Worm (Caenorhabditis elegans) whole organism, L1 larva: Measurements from ENCODE around the gene rpb-8.

Experiments
- C04F5.9 ChIP-seq: sonication (generic microtip); optimal IDR thresholded peaks from 2 replicates; lab custom pipeline; 2016; ENCODE audit warnings: missing genetic modification characterization, missing compliant biosample characterization
- C16A3.4 ChIP-seq: fragments of 150-350 bp; optimal IDR thresholded peaks from 2 replicates; lab custom pipeline; 2014; ENCODE audit warnings: missing biosample characterization, missing genetic modification characterization
- C34B4.2 ChIP-seq: sonication (generic microtip); optimal IDR thresholded peaks from 2 replicates; lab custom pipeline; 2017; ENCODE audit warnings: mild to moderate bottlenecking, missing genetic modification characterization, missing compliant biosample characterization
- aha-1 ChIP-seq: fragments of 150-350 bp; optimal IDR thresholded peaks from 2 replicates; lab custom pipeline; 2014; ENCODE audit warnings: missing biosample characterization, missing genetic modification characterization
- alr-1 ChIP-seq: fragments of 200-800 bp; sonication (Bioruptor generic); optimal IDR thresholded peaks from 2 replicates; lab custom pipeline; 2018; ENCODE audit warnings: borderline replicate concordance, mild to moderate bottlenecking, missing genetic modification characterization, missing compliant biosample characterization
- ceh-63 ChIP-seq: fragments of 200-800 bp; sonication (Bioruptor generic); optimal IDR thresholded peaks from 2 replicates; lab custom pipeline; 2018; ENCODE audit warnings: mild to moderate bottlenecking, missing genetic modification characterization, missing compliant biosample characterization
- ceh-82 ChIP-seq, 3 experiments: fragments of 150-350 bp in 1 of 3; sonication (generic microtip) in 2 of 3; optimal IDR thresholded peaks; 2 replicates each; lab custom pipeline; 2014 to 2017; ENCODE audit warnings: missing biosample characterization in 3 of 3, missing genetic modification characterization in 3 of 3
- ceh-88 ChIP-seq: fragments of 200-800 bp; sonication (Bioruptor generic); IDR thresholded peaks from 2 replicates; pipeline ENCODE4 v1.3.6; 2022; ENCODE audit warnings: missing genetic modification characterization, missing compliant biosample characterization
- dpl-1 ChIP-seq, 3 experiments: fragments of 150-350 bp in 2 of 3; sonication (generic microtip) in 1 of 3; optimal IDR thresholded peaks; 2 replicates each; lab custom pipeline; 2014 to 2017; ENCODE audit warnings: missing biosample characterization in 3 of 3, missing genetic modification characterization in 3 of 3, missing genetic modification reagents in 3 of 3
- egl-13 ChIP-seq: sonication (generic microtip); optimal IDR thresholded peaks from 2 replicates; lab custom pipeline; 2016; ENCODE audit warnings: missing genotype, missing genetic modification reagents, missing genetic modification characterization, missing compliant biosample characterization
- egl-27 ChIP-seq, 2 experiments: fragments of 150-350 bp in 1 of 2; sonication (generic microtip); optimal IDR thresholded peaks; 3 replicates each; lab custom pipeline; 2017 to 2018; ENCODE audit warnings: missing biosample characterization in 2 of 2, missing genetic modification characterization in 2 of 2, missing genetic modification reagents in 2 of 2
- elt-2 ChIP-seq: sonication (generic microtip); optimal IDR thresholded peaks from 2 replicates; lab custom pipeline; 2016; ENCODE audit warnings: missing genetic modification characterization, mild to moderate bottlenecking, inconsistent platforms, missing compliant biosample characterization, missing genetic modification reagents
- elt-3 ChIP-seq, 6 experiments: fragments of 150-350 bp in 1 of 6; sonication (generic microtip); optimal IDR thresholded peaks; 2 replicates each; lab custom pipeline; 2017 to 2018; ENCODE audit warnings: missing biosample characterization in 6 of 6, missing genetic modification characterization in 6 of 6, inconsistent platforms in 1 of 6
- ets-5 ChIP-seq: fragments of 200-800 bp; sonication (Bioruptor generic); IDR thresholded peaks from 2 replicates; pipeline ENCODE4 v1.3.6; 2022; ENCODE audit warnings: missing genetic modification characterization, missing compliant biosample characterization
- fkh-10 ChIP-seq: sonication (generic microtip); optimal IDR thresholded peaks from 2 replicates; lab custom pipeline; 2017; ENCODE audit warnings: missing biosample characterization, missing genetic modification reagents, missing genetic modification characterization
- fkh-4 ChIP-seq: sonication (generic microtip); optimal IDR thresholded peaks from 2 replicates; lab custom pipeline; 2016; ENCODE audit warnings: missing compliant biosample characterization, missing genetic modification characterization, borderline replicate concordance
- fkh-8 ChIP-seq: sonication (generic microtip); optimal IDR thresholded peaks from 2 replicates; lab custom pipeline; 2016; ENCODE audit warnings: mild to moderate bottlenecking, missing genetic modification characterization, missing compliant biosample characterization
- fos-1 ChIP-seq: fragments of 150-350 bp; optimal IDR thresholded peaks from 2 replicates; lab custom pipeline; 2014; ENCODE audit warnings: missing biosample characterization, missing genetic modification characterization
- grh-1 ChIP-seq: fragments of 200-800 bp; sonication (Bioruptor generic); IDR thresholded peaks from 2 replicates; pipeline ENCODE4 v1.3.6; 2022; ENCODE audit warnings: missing genetic modification reagents, missing genetic modification characterization, missing compliant biosample characterization
- irx-1 ChIP-seq: sonication (generic microtip); optimal IDR thresholded peaks from 2 replicates; lab custom pipeline; 2016; ENCODE audit warnings: missing genetic modification characterization, missing compliant biosample characterization
- isw-1 ChIP-seq: fragments of 200-800 bp; sonication (Bioruptor generic); IDR thresholded peaks from 2 replicates; pipeline ENCODE4 v1.3.6; 2022; ENCODE audit warnings: missing genetic modification characterization, missing compliant biosample characterization
- lin-13 ChIP-seq: fragments of 150-350 bp; optimal IDR thresholded peaks from 2 replicates; lab custom pipeline; 2014; ENCODE audit warnings: missing biosample characterization, missing genetic modification reagents, missing genetic modification characterization
- lin-14 ChIP-seq: fragments of 200-800 bp; sonication (Bioruptor generic); optimal IDR thresholded peaks from 2 replicates; lab custom pipeline; 2018; ENCODE audit warnings: mild to moderate bottlenecking, missing genetic modification characterization, moderate library complexity, missing compliant biosample characterization
- lin-15B ChIP-seq: fragments of 150-350 bp; sonication (generic microtip); optimal IDR thresholded peaks from 3 replicates; lab custom pipeline; 2014; ENCODE audit warnings: missing biosample characterization, missing genetic modification characterization
- lir-3 ChIP-seq: sonication (generic microtip); optimal IDR thresholded peaks from 2 replicates; lab custom pipeline; 2016; ENCODE audit warnings: mild to moderate bottlenecking, missing genetic modification characterization, moderate library complexity, missing compliant biosample characterization; ENCODE audit not compliant: poor library complexity
- mab-9 ChIP-seq: fragments of 200-800 bp; sonication (Bioruptor generic); IDR thresholded peaks from 2 replicates; pipeline ENCODE4 v1.3.6; 2022; ENCODE audit warnings: missing genetic modification reagents, missing genetic modification characterization, missing compliant biosample characterization
- mdl-1 ChIP-seq, 2 experiments: fragments of 150-350 bp; optimal IDR thresholded peaks; 2 replicates each; lab custom pipeline; 2014 to 2017; ENCODE audit warnings: missing biosample characterization in 2 of 2, missing genetic modification characterization in 2 of 2, inconsistent platforms in 1 of 2
- mep-1 ChIP-seq: fragments of 150-350 bp; optimal IDR thresholded peaks from 2 replicates; lab custom pipeline; 2014; ENCODE audit warnings: missing biosample characterization, missing genetic modification characterization
- nhr-11 ChIP-seq: fragments of 150-350 bp; optimal IDR thresholded peaks from 2 replicates; lab custom pipeline; 2014; ENCODE audit warnings: missing biosample characterization, missing genetic modification characterization
- nhr-12 ChIP-seq: sonication (generic microtip); optimal IDR thresholded peaks from 2 replicates; lab custom pipeline; 2017; ENCODE audit warnings: missing biosample characterization, missing genetic modification characterization
- nhr-19 ChIP-seq: fragments of 200-800 bp; sonication (Bioruptor generic); conservative IDR thresholded peaks from 2 replicates; pipeline ENCODE4 v1.3.6; 2022; ENCODE audit warnings: missing genetic modification characterization, missing compliant biosample characterization
- nhr-237 ChIP-seq: fragments of 150-350 bp; optimal IDR thresholded peaks from 2 replicates; lab custom pipeline; 2014; ENCODE audit warnings: missing biosample characterization, missing genetic modification characterization
- nhr-28 ChIP-seq: fragments of 150-350 bp; optimal IDR thresholded peaks from 2 replicates; lab custom pipeline; 2014; ENCODE audit warnings: missing biosample characterization, missing genetic modification characterization
- nhr-47 ChIP-seq: sonication (generic microtip); optimal IDR thresholded peaks from 2 replicates; lab custom pipeline; 2016; ENCODE audit warnings: mild to moderate bottlenecking, missing genetic modification characterization, moderate library complexity, missing compliant biosample characterization
- nhr-77 ChIP-seq: fragments of 150-350 bp; optimal IDR thresholded peaks from 2 replicates; lab custom pipeline; 2014; ENCODE audit warnings: missing biosample characterization, missing genetic modification characterization
- nhr-85 ChIP-seq: sonication (generic microtip); peaks from one replicate; lab custom pipeline; 2016; ENCODE audit warnings: missing genetic modification characterization, inconsistent platforms, missing compliant biosample characterization
- pag-3 ChIP-seq: sonication (generic microtip); optimal IDR thresholded peaks from 2 replicates; lab custom pipeline; 2017; ENCODE audit warnings: missing genetic modification characterization, mild to moderate bottlenecking, missing compliant biosample characterization, antibody characterized with exemption, borderline replicate concordance; ENCODE audit not compliant: insufficient read depth
- pax-3 ChIP-seq: fragments of 200-800 bp; sonication (Bioruptor generic); optimal IDR thresholded peaks from 2 replicates; lab custom pipeline; 2018; ENCODE audit warnings: mild to moderate bottlenecking, missing genetic modification characterization, moderate library complexity, missing compliant biosample characterization
- rnt-1 ChIP-seq: sonication (generic microtip); optimal IDR thresholded peaks from 2 replicates; lab custom pipeline; 2016; ENCODE audit warnings: mild to moderate bottlenecking, missing genetic modification characterization, moderate library complexity, missing compliant biosample characterization
- skn-1 ChIP-seq: fragments of 150-350 bp; optimal IDR thresholded peaks from 2 replicates; lab custom pipeline; 2014; ENCODE audit warnings: missing biosample characterization, missing genetic modification characterization
- sox-4 ChIP-seq: sonication (generic microtip); optimal IDR thresholded peaks from 2 replicates; lab custom pipeline; 2016; ENCODE audit warnings: missing genetic modification characterization, missing compliant biosample characterization
- sptf-1 ChIP-seq: fragments of 150-350 bp; optimal IDR thresholded peaks from 2 replicates; lab custom pipeline; 2014; ENCODE audit warnings: missing biosample characterization, missing genetic modification characterization
- swsn-7 ChIP-seq: sonication (generic microtip); optimal IDR thresholded peaks from 2 replicates; lab custom pipeline; 2016; ENCODE audit warnings: missing genetic modification characterization, missing compliant biosample characterization
- tbx-2 ChIP-seq: sonication (generic microtip); optimal IDR thresholded peaks from 2 replicates; lab custom pipeline; 2016; ENCODE audit warnings: missing genetic modification characterization, missing compliant biosample characterization
- unc-130 ChIP-seq: fragments of 150-350 bp; optimal IDR thresholded peaks from 2 replicates; lab custom pipeline; 2017; ENCODE audit warnings: missing biosample characterization, missing genetic modification characterization, inconsistent platforms
- unc-30 ChIP-seq: sonication (generic microtip); optimal IDR thresholded peaks from 2 replicates; lab custom pipeline; 2017; ENCODE audit warnings: missing biosample characterization, missing genetic modification characterization
- unc-62 ChIP-seq: fragments of 150-350 bp; optimal IDR thresholded peaks from 2 replicates; lab custom pipeline; 2014; ENCODE audit warnings: missing biosample characterization, missing genetic modification reagents, missing genetic modification characterization
- unc-86 ChIP-seq: sonication (generic microtip); optimal IDR thresholded peaks from 2 replicates; lab custom pipeline; 2016; ENCODE audit warnings: missing genetic modification characterization, missing compliant biosample characterization
- xbp-1 ChIP-seq: sonication (generic microtip); optimal IDR thresholded peaks from 2 replicates; lab custom pipeline; 2016; ENCODE audit warnings: missing genetic modification characterization, missing compliant biosample characterization
- zag-1 ChIP-seq: fragments of 150-350 bp; optimal IDR thresholded peaks from 2 replicates; lab custom pipeline; 2014; ENCODE audit warnings: missing biosample characterization, missing genetic modification characterization
- zip-4 ChIP-seq: fragments of 200-800 bp; sonication (Bioruptor generic); optimal IDR thresholded peaks from 2 replicates; lab custom pipeline; 2018; ENCODE audit warnings: mild to moderate bottlenecking, missing genetic modification characterization, moderate library complexity, missing compliant biosample characterization
- ztf-11 ChIP-seq, 2 experiments: sonication (generic microtip); optimal IDR thresholded peaks; 2 replicates each; lab custom pipeline; 2016 to 2017; ENCODE audit warnings: missing genetic modification characterization in 2 of 2, missing biosample characterization in 1 of 2, missing compliant biosample characterization in 1 of 2

Gene rpb-8

DNA sequence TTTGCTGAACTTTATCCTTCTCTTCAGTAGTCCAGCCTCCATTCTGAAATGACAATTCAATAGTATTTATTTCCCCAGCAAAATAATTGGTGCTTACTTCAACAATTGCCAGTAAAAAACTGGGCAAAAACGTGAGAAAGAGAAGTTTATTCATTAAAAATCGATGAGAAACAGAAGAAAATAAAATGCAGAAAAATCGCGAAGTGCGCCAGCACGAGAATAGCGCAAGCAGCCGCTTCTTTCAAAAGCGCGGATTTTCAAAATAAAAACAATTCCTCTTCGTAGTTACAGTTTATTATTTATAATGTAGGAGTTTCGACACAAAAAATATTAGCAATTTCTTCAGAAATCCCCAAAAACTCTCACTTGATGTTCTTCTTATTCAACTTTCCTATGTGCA is 45.1 kb upstream of the rpb-8 start, which contains the start of gene C27F2.9 (continued):
- TF ChIP-seq elt-2 (tag; lab: Kevin White, UChicago) (peak; percentile 74), aha-1 (tag; lab: Kevin White, UChicago) (peak; percentile 56), swsn-7 (tag; lab: Kevin White, UChicago) (peak; percentile 94), mdl-1 (tag; optimal IDR thresholded peaks at IDR 0.05; lab: Kevin White, UChicago) (peak in 1 of 2 experiments; percentile 71), elt-3 (tag; optimal IDR thresholded peaks at IDR 0.05; lab: Kevin White, UChicago) (peak in 4 of 6 experiments; percentile 3 to 87 (median 56)), C34B4.2 (peak; percentile 36), pag-3 (peak; percentile 67), C04F5.9 (tag; lab: Kevin White, UChicago) (peak; percentile 87), skn-1 (tag; lab: Kevin White, UChicago) (peak; percentile 91), egl-13 (tag; lab: Kevin White, UChicago) (peak; percentile 84), fos-1 (peak; percentile 80), tbx-2 (tag; lab: Kevin White, UChicago) (peak; percentile 93), ceh-88 (GFP tag; lab: Robert Waterston, UW) (peak; percentile 57; the same call in 1 of the 2 replicates), unc-30 (no peak), unc-86 (tag; lab: Kevin White, UChicago) (peak; percentile 89), fkh-8 (tag; lab: Kevin White, UChicago) (peak; percentile 84), unc-130 (tag; lab: Kevin White, UChicago) (peak; percentile 81), zag-1 (tag; lab: Kevin White, UChicago) (peak; percentile 18), nhr-237 (tag; lab: Kevin White, UChicago) (peak; percentile 84), lin-13 (GFP tag; lab: Kevin White, UChicago) (peak; percentile 71), pax-3 (tag; lab: Kevin White, UChicago) (peak; percentile 78), mab-9 (peak; percentile 84), fkh-4 (peak; percentile 44), C16A3.4 (peak; percentile 92), sptf-1 (no peak), nhr-85 (tag; lab: Kevin White, UChicago) (peak; percentile 93), lin-15B (tag; lab: Kevin White, UChicago) (peak; percentile 75), nhr-12 (tag; lab: Kevin White, UChicago) (peak; percentile 21), xbp-1 (peak; percentile 93), sox-4 (tag; lab: Kevin White, UChicago) (peak; percentile 82), dpl-1 (GFP tag; optimal IDR thresholded peaks at IDR 0.05; lab: Kevin White, UChicago) (peak; percentile 99 to 100 (median 99)), nhr-77 (tag; lab: Kevin White, UChicago) (peak; percentile 72), ets-5 (GFP tag; lab: Robert Waterston, UW) (no peak), nhr-11 (tag; lab: Kevin White, UChicago) (peak; percentile 90), ceh-63 (GFP tag; lab: Kevin White, UChicago) (no peak), alr-1 (tag; lab: Kevin White, UChicago) (no peak), unc-62 (no peak), isw-1 (peak; percentile 91), ztf-11 (tag; optimal IDR thresholded peaks at IDR 0.05; lab: Kevin White, UChicago) (peak in 1 of 2 experiments; percentile 83), ceh-82 (tag; optimal IDR thresholded peaks at IDR 0.05; lab: Kevin White, UChicago) (peak; percentile 89 to 94 (median 93)), lir-3 (tag; lab: Kevin White, UChicago) (peak; percentile 77), nhr-47 (tag; lab: Kevin White, UChicago) (peak; percentile 95), zip-4 (GFP tag; lab: Kevin White, UChicago) (peak; percentile 72), nhr-28 (no peak), lin-14 (GFP tag; lab: Kevin White, UChicago) (peak; percentile 88), egl-27 (tag; optimal IDR thresholded peaks at IDR 0.05; lab: Kevin White, UChicago) (no peak), irx-1 (tag; lab: Kevin White, UChicago) (peak; percentile 90), nhr-19 (GFP tag; lab: Robert Waterston, UW) (peak; percentile 91), mep-1 (tag; lab: Kevin White, UChicago) (peak; percentile 95), fkh-10 (peak; percentile 73), rnt-1 (tag; lab: Kevin White, UChicago) (peak; percentile 96), grh-1 (peak; percentile 85)
- TF ChIP-seq, all 84 proteins: peak for 65
